Worm (Caenorhabditis elegans) whole organism, late embryonic: ENCODE data around the gene srx-80.
A peak's percentile ranks its signal among the peaks of the same experiment; 100 is the strongest.

ENCODE experiments used
- C08G9.2 ChIP-seq: sonication (generic microtip); optimal IDR thresholded peaks from 2 replicates; lab custom pipeline; 2016; ENCODE audit warnings: mild to moderate bottlenecking, missing genetic modification characterization, moderate library complexity, missing compliant biosample characterization
- C38D4.7 ChIP-seq: fragments of 200-800 bp; sonication (Bioruptor generic); optimal IDR thresholded peaks from 2 replicates; lab custom pipeline; 2018; ENCODE audit warnings: mild to moderate bottlenecking, missing genetic modification characterization, moderate library complexity, missing compliant biosample characterization
- F13H6.1 ChIP-seq: sonication (generic microtip); optimal IDR thresholded peaks from 2 replicates; lab custom pipeline; 2016; ENCODE audit warnings: missing genetic modification characterization, missing compliant biosample characterization
- K02D7.2 ChIP-seq: sonication (generic microtip); optimal IDR thresholded peaks from 2 replicates; lab custom pipeline; 2017; ENCODE audit warnings: mild to moderate bottlenecking, missing genetic modification characterization, missing compliant biosample characterization
- K09A11.1 ChIP-seq: sonication (generic microtip); optimal IDR thresholded peaks from 2 replicates; lab custom pipeline; 2017; ENCODE audit warnings: antibody characterized with exemption, mild to moderate bottlenecking, missing genetic modification characterization, missing compliant biosample characterization; ENCODE audit not compliant: insufficient read depth
- T23F11.4 ChIP-seq: fragments of 200-800 bp; sonication (Bioruptor generic); optimal IDR thresholded peaks from 2 replicates; lab custom pipeline; 2018; ENCODE audit warnings: mild to moderate bottlenecking, missing genetic modification characterization, missing compliant biosample characterization
- Y22D7AL.16 ChIP-seq: sonication (generic microtip); optimal IDR thresholded peaks from 2 replicates; lab custom pipeline; 2016; ENCODE audit warnings: missing genetic modification characterization, missing compliant biosample characterization
- ahr-1 ChIP-seq: sonication (generic microtip); optimal IDR thresholded peaks from 2 replicates; lab custom pipeline; 2016; ENCODE audit warnings: missing genetic modification characterization, missing compliant biosample characterization
- ceh-18 ChIP-seq: sonication (generic microtip); optimal IDR thresholded peaks from 2 replicates; lab custom pipeline; 2016; ENCODE audit warnings: missing genetic modification characterization, missing compliant biosample characterization
- ceh-19 ChIP-seq: fragments of 200-800 bp; sonication (Bioruptor generic); optimal IDR thresholded peaks from 2 replicates; lab custom pipeline; 2018; ENCODE audit warnings: mild to moderate bottlenecking, missing genetic modification characterization, missing compliant biosample characterization
- ceh-2 ChIP-seq: sonication (generic microtip); optimal IDR thresholded peaks from 2 replicates; lab custom pipeline; 2016; ENCODE audit warnings: missing genotype, missing genetic modification characterization, missing compliant biosample characterization
- ceh-30 ChIP-seq: fragments of 150-350 bp; optimal IDR thresholded peaks from 2 replicates; lab custom pipeline; 2014; ENCODE audit warnings: missing biosample characterization, missing genetic modification characterization
- ceh-34 ChIP-seq: sonication (generic microtip); optimal IDR thresholded peaks from 2 replicates; lab custom pipeline; 2016; ENCODE audit warnings: mild to moderate bottlenecking, missing genetic modification characterization, missing compliant biosample characterization
- ceh-48 ChIP-seq: sonication (generic microtip); optimal IDR thresholded peaks from 2 replicates; lab custom pipeline; 2016; ENCODE audit warnings: missing genetic modification characterization, inconsistent platforms, missing compliant biosample characterization
- ceh-6 ChIP-seq: fragments of 200-800 bp; sonication (Bioruptor generic); optimal IDR thresholded peaks from 2 replicates; lab custom pipeline; 2018; ENCODE audit warnings: mild to moderate bottlenecking, missing genetic modification characterization, missing compliant biosample characterization
- che-1 ChIP-seq: sonication (generic microtip); optimal IDR thresholded peaks from 2 replicates; lab custom pipeline; 2016; ENCODE audit warnings: mild to moderate bottlenecking, missing genetic modification characterization, missing compliant biosample characterization
- dve-1 ChIP-seq: sonication (generic microtip); optimal IDR thresholded peaks from 2 replicates; lab custom pipeline; 2017; ENCODE audit warnings: antibody characterized with exemption, mild to moderate bottlenecking, missing genetic modification characterization, missing compliant biosample characterization
- elt-2 ChIP-seq: sonication (generic microtip); optimal IDR thresholded peaks from 2 replicates; lab custom pipeline; 2016; ENCODE audit warnings: missing genetic modification reagents, missing genetic modification characterization, missing compliant biosample characterization
- elt-4 ChIP-seq: sonication (generic microtip); optimal IDR thresholded peaks from 2 replicates; lab custom pipeline; 2016; ENCODE audit warnings: missing genetic modification characterization, missing compliant biosample characterization
- fkh-10 ChIP-seq: fragments of 150-350 bp; optimal IDR thresholded peaks from 2 replicates; lab custom pipeline; 2014; ENCODE audit warnings: missing biosample characterization, missing genetic modification reagents, missing genetic modification characterization
- fkh-6 ChIP-seq: sonication (generic microtip); optimal IDR thresholded peaks from 2 replicates; lab custom pipeline; 2016; ENCODE audit warnings: missing genetic modification characterization, missing compliant biosample characterization
- gmeb-2 ChIP-seq: sonication (generic microtip); optimal IDR thresholded peaks from 2 replicates; lab custom pipeline; 2016; ENCODE audit warnings: missing genetic modification characterization, inconsistent platforms, missing compliant biosample characterization
- hlh-30 ChIP-seq: sonication (generic microtip); optimal IDR thresholded peaks from 2 replicates; lab custom pipeline; 2017; ENCODE audit warnings: antibody characterized with exemption, missing genetic modification characterization, missing compliant biosample characterization; ENCODE audit not compliant: insufficient read depth
- lim-6 ChIP-seq: sonication (generic microtip); optimal IDR thresholded peaks from 2 replicates; lab custom pipeline; 2016; ENCODE audit warnings: missing genetic modification characterization, missing compliant biosample characterization
- madf-2 ChIP-seq: sonication (generic microtip); optimal IDR thresholded peaks from 2 replicates; lab custom pipeline; 2017; ENCODE audit warnings: missing genetic modification characterization, missing compliant biosample characterization
- nhr-11 ChIP-seq: fragments of 150-350 bp; optimal IDR thresholded peaks from 2 replicates; lab custom pipeline; 2014; ENCODE audit warnings: missing biosample characterization, missing genetic modification characterization
- nhr-232 ChIP-seq: sonication (generic microtip); optimal IDR thresholded peaks from 2 replicates; lab custom pipeline; 2016; ENCODE audit warnings: missing genetic modification characterization, missing compliant biosample characterization
- odd-2 ChIP-seq: sonication (generic microtip); optimal IDR thresholded peaks from 2 replicates; lab custom pipeline; 2017; ENCODE audit warnings: antibody characterized with exemption, mild to moderate bottlenecking, missing genetic modification characterization, missing compliant biosample characterization
- pag-3 ChIP-seq: sonication (generic microtip); optimal IDR thresholded peaks from 2 replicates; lab custom pipeline; 2016; ENCODE audit warnings: missing compliant biosample characterization, missing genetic modification characterization, borderline replicate concordance
- pat-9 ChIP-seq: fragments of 200-800 bp; sonication (Bioruptor generic); optimal IDR thresholded peaks from 2 replicates; lab custom pipeline; 2018; ENCODE audit warnings: mild to moderate bottlenecking, missing genetic modification characterization, moderate library complexity, missing compliant biosample characterization
- pqm-1 ChIP-seq: sonication (generic microtip); optimal IDR thresholded peaks from 2 replicates; lab custom pipeline; 2016; ENCODE audit warnings: missing genetic modification characterization, missing compliant biosample characterization
- pros-1 ChIP-seq: fragments of 150-350 bp; optimal IDR thresholded peaks from 2 replicates; lab custom pipeline; 2014; ENCODE audit warnings: missing biosample characterization, missing genetic modification reagents, missing genetic modification characterization
- ref-2 ChIP-seq: sonication (generic microtip); optimal IDR thresholded peaks from 2 replicates; lab custom pipeline; 2016; ENCODE audit warnings: missing genetic modification characterization, missing compliant biosample characterization
- rnt-1 ChIP-seq: sonication (generic microtip); optimal IDR thresholded peaks from 2 replicates; lab custom pipeline; 2016; ENCODE audit warnings: missing genetic modification characterization, missing compliant biosample characterization
- sdc-2 ChIP-seq: sonication (generic microtip); optimal IDR thresholded peaks from 2 replicates; lab custom pipeline; 2016; ENCODE audit warnings: missing genotype, missing genetic modification characterization, missing compliant biosample characterization
- sox-2 ChIP-seq: fragments of 200-800 bp; sonication (Bioruptor generic); IDR thresholded peaks from 2 replicates; pipeline ENCODE4 v1.3.6; 2022; ENCODE audit warnings: missing genetic modification reagents, missing genetic modification characterization, missing compliant biosample characterization
- tbx-7 ChIP-seq: sonication (generic microtip); optimal IDR thresholded peaks from 2 replicates; lab custom pipeline; 2016; ENCODE audit warnings: missing genotype, missing genetic modification characterization, missing compliant biosample characterization
- unc-55 ChIP-seq: sonication (generic microtip); optimal IDR thresholded peaks from 2 replicates; lab custom pipeline; 2017; ENCODE audit warnings: missing biosample characterization, missing genetic modification reagents, missing genetic modification characterization
- ztf-16 ChIP-seq: sonication (generic microtip); optimal IDR thresholded peaks from 2 replicates; lab custom pipeline; 2017; ENCODE audit warnings: missing genetic modification characterization, missing compliant biosample characterization

srx-80 gene

ce11 chrV:11570169-11570651 is 23.3 kb upstream of the srx-80 start, which contains the start of the genes nhr-101 and pms-2:
Gene nhr-101, plus strand, starts transcription at chrV:11570476.
Gene pms-2, minus strand, starts transcription at chrV:11570601.
- no peak for TF ChIP-seq ceh-48 (tag; lab: Kevin White, UChicago)
- TF ChIP-seq ztf-16 (tag; lab: Kevin White, UChicago) = no peak
- no peak for TF ChIP-seq ceh-2 (tag; lab: Kevin White, UChicago)
- TF ChIP-seq ceh-6 = no peak
- TF ChIP-seq ref-2 (tag; lab: Kevin White, UChicago) = no peak
- no peak for TF ChIP-seq che-1 (tag; lab: Kevin White, UChicago)
- TF ChIP-seq gmeb-2 (tag; lab: Kevin White, UChicago) = no peak
- TF ChIP-seq hlh-30 (tag; lab: Kevin White, UChicago) = no peak
- no peak for TF ChIP-seq pag-3
- TF ChIP-seq, all 69 proteins: peak for 0

DNA sequence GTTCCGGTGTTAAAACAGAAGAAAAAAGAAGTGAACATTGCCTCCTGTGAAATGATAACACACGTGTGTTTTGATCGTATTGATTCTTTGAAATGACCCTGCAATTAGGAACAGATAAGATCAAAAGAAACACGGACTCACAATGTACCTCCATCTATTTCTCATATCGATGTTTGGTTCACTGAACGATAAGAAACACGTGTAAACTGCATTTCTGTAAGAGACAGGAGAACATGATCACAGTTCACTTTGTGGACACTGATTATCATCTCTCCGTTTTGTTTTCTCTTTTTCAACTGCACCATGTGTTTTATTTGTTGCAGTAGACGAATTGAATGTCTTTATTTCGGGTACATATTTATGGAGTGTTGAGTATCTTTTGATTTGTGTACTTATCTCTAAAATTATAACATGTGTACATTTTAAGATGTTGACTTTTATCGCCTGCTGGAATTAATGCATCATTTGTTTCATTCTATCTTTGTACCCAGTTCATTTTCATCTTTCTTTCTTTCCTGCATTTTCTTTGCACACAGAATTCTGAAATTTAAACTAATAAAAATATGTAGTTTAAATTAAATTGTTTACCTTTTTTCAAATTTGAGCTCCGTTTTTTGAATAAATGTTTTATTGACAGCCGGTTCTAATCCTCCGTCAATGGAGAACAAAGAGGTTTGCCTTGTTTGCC is 20.6 kb upstream of the srx-80 start, which contains the start of the genes H12C20.7 and nhr-68:
H12C20.7 (minus strand) TSS at position 188 of the 688 bp plus-strand sequence.
nhr-68 (plus strand) TSS at position 638 of the 688 bp plus-strand sequence.
- TF ChIP-seq unc-55 (GFP tag; lab: Kevin White, UChicago) (no peak), elt-2 (tag; lab: Kevin White, UChicago) (peak; percentile 96), dve-1 (peak; percentile 64)

ce11 chrV:11574563-11574962 is 19.0 kb upstream of the srx-80 start:
- TF ChIP-seq pqm-1 (tag; lab: Kevin White, UChicago) (no peak), ahr-1 (tag; lab: Kevin White, UChicago) (no peak), ref-2 (tag; lab: Kevin White, UChicago) (no peak), C38D4.7 (GFP tag; lab: Kevin White, UChicago) (no peak), sox-2 (GFP tag; lab: Robert Waterston, UW) (no peak), fkh-6 (tag; lab: Kevin White, UChicago) (no peak), K09A11.1 (tag; lab: Kevin White, UChicago) (no peak)
- TF ChIP-seq, all 69 proteins: peak for 0

DNA sequence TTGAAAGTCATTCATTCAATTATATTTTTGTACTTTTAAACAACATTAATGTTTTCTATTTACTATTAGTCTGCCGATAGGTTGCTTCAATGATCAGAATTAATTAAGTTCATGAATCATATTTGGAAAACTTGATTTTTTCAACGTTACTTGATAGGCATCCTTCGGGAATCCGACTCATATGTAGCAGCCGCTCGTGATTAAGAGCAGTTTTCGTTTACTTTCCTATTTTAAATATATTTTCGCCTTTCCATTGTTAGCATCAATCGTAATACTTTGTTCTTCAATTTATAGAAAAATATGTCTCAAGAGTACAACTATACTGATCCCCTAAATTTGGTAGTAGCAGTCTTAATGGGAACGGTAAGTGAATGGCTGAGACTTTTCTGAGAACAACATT is 12.7 kb upstream of the srx-80 start, which contains the start of gene srx-90:
srx-90 (plus strand) TSS at position 301 of the 400 bp plus-strand sequence.
- no peak for TF ChIP-seq tbx-7
- TF ChIP-seq ceh-34 (tag; lab: Kevin White, UChicago) = no peak
- TF ChIP-seq ceh-18 (tag; lab: Kevin White, UChicago) = no peak
- TF ChIP-seq pag-3 = no peak
- no peak for TF ChIP-seq F13H6.1 (tag; lab: Kevin White, UChicago)
- TF ChIP-seq nhr-232 (tag; lab: Kevin White, UChicago) = no peak
- no peak for TF ChIP-seq rnt-1 (tag; lab: Kevin White, UChicago)
- TF ChIP-seq gmeb-2 (tag; lab: Kevin White, UChicago) = no peak
- TF ChIP-seq K02D7.2 (tag; lab: Kevin White, UChicago) = no peak
- TF ChIP-seq sdc-2 (tag; lab: Kevin White, UChicago) = no peak
- no peak for TF ChIP-seq ref-2 (tag; lab: Kevin White, UChicago)
- no peak for TF ChIP-seq C08G9.2 (tag; lab: Kevin White, UChicago)
- TF ChIP-seq ceh-30 (tag; lab: Kevin White, UChicago) = no peak
- TF ChIP-seq ceh-19 (GFP tag; lab: Kevin White, UChicago) = no peak
- no peak for TF ChIP-seq elt-4 (tag; lab: Kevin White, UChicago)
- no peak for TF ChIP-seq hlh-30 (tag; lab: Kevin White, UChicago)
- TF ChIP-seq ztf-16 (tag; lab: Kevin White, UChicago) = no peak

- TF ChIP-seq Y22D7AL.16 (tag; lab: Kevin White, UChicago) (no peak), nhr-11 (no peak), T23F11.4 (GFP tag; lab: Kevin White, UChicago) (no peak), lim-6 (no peak), odd-2 (no peak), hlh-30 (tag; lab: Kevin White, UChicago) (no peak), C38D4.7 (GFP tag; lab: Kevin White, UChicago) (no peak), ahr-1 (tag; lab: Kevin White, UChicago) (no peak), pros-1 (tag; lab: Kevin White, UChicago) (no peak), madf-2 (tag; lab: Kevin White, UChicago) (no peak), fkh-10 (no peak), pat-9 (tag; lab: Kevin White, UChicago) (no peak), rnt-1 (tag; lab: Kevin White, UChicago) (no peak)
Measured at ce11 chrV:11583212-11583611, 10.3 kb upstream of the srx-80 start, which contains the start of gene srx-88. Gene srx-88, plus strand, starts transcription at chrV:11583512.
